Fruit fly (Drosophila melanogaster): Measurements from ENCODE around the gene Ubx.

Gene Ubx

DNA sequence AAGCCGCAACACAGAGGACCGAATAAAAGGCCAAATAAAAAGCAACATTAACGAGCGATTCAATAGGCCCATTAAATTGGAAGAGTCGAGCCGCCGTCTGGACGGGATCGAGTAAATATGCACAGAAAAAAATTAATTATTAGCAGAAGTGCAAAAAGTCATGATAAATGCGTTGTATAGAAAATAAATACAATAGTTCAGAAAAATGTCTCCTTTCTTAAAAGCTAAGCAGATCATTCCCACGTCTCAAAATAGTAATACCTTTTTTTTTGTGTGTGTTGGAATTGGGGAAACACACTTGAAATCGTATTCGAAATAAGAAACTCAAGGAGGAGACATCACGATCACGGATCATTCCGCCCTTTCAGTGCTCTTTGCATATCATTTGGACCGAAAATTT is 35.2 kb upstream of the Ubx start (continued):
- TF ChIP-seq PHDP (tag; optimal IDR thresholded peaks at IDR 0.05) (peak; percentile 41), Six4 (GFP tag; optimal IDR thresholded peaks at IDR 0.05) (peak; percentile 2), CG4820 (GFP tag; optimal IDR thresholded peaks at IDR 0.05) (peak; percentile 31), ind (GFP tag; optimal IDR thresholded peaks at IDR 0.05) (peak; percentile 44), CG15073 (GFP tag; optimal IDR thresholded peaks at IDR 0.05) (no peak), stc (GFP tag; IDR thresholded peaks at IDR 0.05) (0 out of 2 replicates have a peak, but pooled peaks have one; percentile 34), CG14014 (GFP tag; IDR thresholded peaks at IDR 0.05) (0 out of 2 replicates have a peak, but pooled peaks have one; percentile 12), CHES-1-like (GFP tag; optimal IDR thresholded peaks at IDR 0.05) (peak; percentile 17), CG15514 (GFP tag; optimal IDR thresholded peaks at IDR 0.05) (no peak), zen (tag; optimal IDR thresholded peaks at IDR 0.05) (peak; percentile 24), prd (optimal IDR thresholded peaks at IDR 0.05) (no peak), prd (GFP tag; IDR thresholded peaks at IDR 0.05) (peak; percentile 50; the same call in 1 of the 3 replicates), Hsf (GFP tag; optimal IDR thresholded peaks at IDR 0.05) (peak; percentile 56), jigr1 (GFP tag; IDR thresholded peaks at IDR 0.05) (peak; percentile 48; the same call in 1 of the 3 replicates), grau (tag; optimal IDR thresholded peaks at IDR 0.05) (peak; percentile 45), dmrt11E (tag; optimal IDR thresholded peaks at IDR 0.05) (peak; percentile 64), CG31441 (GFP tag; IDR thresholded peaks at IDR 0.05) (peak; percentile 49; the same call in 1 of the 2 replicates), row (GFP tag; IDR thresholded peaks at IDR 0.05) (peak; percentile 61), Hr51 (GFP tag; optimal IDR thresholded peaks at IDR 0.05) (peak in 1 of 2 experiments; percentile 68), CG2116 (GFP tag; optimal IDR thresholded peaks at IDR 0.05) (no peak), sd (tag; optimal IDR thresholded peaks at IDR 0.05) (no peak), aop (GFP tag; IDR thresholded peaks at IDR 0.05) (no peak), Doc3 (GFP tag; IDR thresholded peaks at IDR 0.05; ENCODE audit: partially characterized antibody) (no peak), wdn (GFP tag; IDR thresholded peaks at IDR 0.05) (no peak), psq (GFP tag; optimal IDR thresholded peaks at IDR 0.05) (no peak), CG4424 (GFP tag; optimal IDR thresholded peaks at IDR 0.05) (peak; percentile 59), CG10321 (GFP tag; IDR thresholded peaks at IDR 0.05) (0 out of 2 replicates have a peak, but pooled peaks have one; percentile 10), NK7.1 (GFP tag; optimal IDR thresholded peaks at IDR 0.05) (no peak), CG10366 (GFP tag; IDR thresholded peaks at IDR 0.05) (peak; percentile 36; the same call in 1 of the 2 replicates), mld (GFP tag; IDR thresholded peaks at IDR 0.05; ENCODE audit: partially characterized antibody) (no peak), pum (GFP tag; optimal IDR thresholded peaks at IDR 0.05) (peak; percentile 23), ro (GFP tag; IDR thresholded peaks at IDR 0.05) (no peak), HLH54F (GFP tag; optimal IDR thresholded peaks at IDR 0.05) (no peak), sima (GFP tag; optimal IDR thresholded peaks at IDR 0.05) (no peak), Doc2 (GFP tag; IDR thresholded peaks at IDR 0.05) (no peak), Antp (GFP tag; optimal IDR thresholded peaks at IDR 0.05) (no peak), hkb (optimal IDR thresholded peaks at IDR 0.05) (no peak), hkb (GFP tag; IDR thresholded peaks at IDR 0.05) (peak; percentile 39; the same call in 1 of the 2 replicates), NFAT (GFP tag; IDR thresholded peaks at IDR 0.05) (no peak), tio (GFP tag; optimal IDR thresholded peaks at IDR 0.05) (peak; percentile 32), Vsx1 (GFP tag; optimal IDR thresholded peaks at IDR 0.05) (no peak), CG6254 (GFP tag; optimal IDR thresholded peaks at IDR 0.05) (peak; percentile 10), gem (tag; optimal IDR thresholded peaks at IDR 0.05) (peak; percentile 69), NC2α (GFP tag; optimal IDR thresholded peaks at IDR 0.05) (no peak), Oli (tag; optimal IDR thresholded peaks at IDR 0.05) (peak; percentile 70), Lhr (GFP tag; optimal IDR thresholded peaks at IDR 0.05) (peak; percentile 4), CG3281 (GFP tag; optimal IDR thresholded peaks at IDR 0.05) (no peak), dpn (GFP tag; optimal IDR thresholded peaks at IDR 0.05) (peak; percentile 34 to 36), fu2 (GFP tag; optimal IDR thresholded peaks at IDR 0.05) (no peak), CG1832 (GFP tag; optimal IDR thresholded peaks at IDR 0.05) (no peak), Xrp1 (GFP tag; IDR thresholded peaks at IDR 0.05) (peak; percentile 60), sug (tag; optimal IDR thresholded peaks at IDR 0.05) (no peak)

Data from whole organism, embryonic.